Worm (Caenorhabditis elegans): ENCODE results near the gene nspe-4.

ce11 chrII:12654447-12654846 is 42.1 kb downstream of the nspe-4 start, which contains the start of gene rgs-4:
- no peak for TF ChIP-seq nhr-25 (tag; optimal IDR thresholded peaks at IDR 0.05; ENCODE audit: borderline replicate concordance, insufficient read depth)
- TF ChIP-seq hlh-11 (tag; optimal IDR thresholded peaks at IDR 0.05): no peak
- no peak for TF ChIP-seq Y5F2A.4 (GFP tag; optimal IDR thresholded peaks at IDR 0.05)
- TF ChIP-seq daf-16 (GFP tag; optimal IDR thresholded peaks at IDR 0.05): no peak
- no peak for TF ChIP-seq daf-16 (tag; optimal IDR thresholded peaks at IDR 0.05)
- no peak for TF ChIP-seq R02D3.7 (tag; optimal IDR thresholded peaks at IDR 0.05)

Measured in whole organism, L4 larva.